Fruit fly (Drosophila melanogaster) whole organism, embryonic: Measurements from ENCODE around the gene CG6785.

ENCODE experiments used
- Asciz ChIP-seq: fragments of 200-800 bp; sonication (Bioruptor generic); optimal IDR thresholded peaks from 2 replicates; lab custom pipeline; 2017; ENCODE audit warnings: missing biosample characterization, mild to moderate bottlenecking, missing genetic modification characterization, missing genetic modification reagents
- Atf6 ChIP-seq: fragments of 200-800 bp; sonication (Bioruptor generic); IDR thresholded peaks from 2 replicates; pipeline ENCODE4 v1.3.6; 2022; ENCODE audit warnings: missing biosample characterization, missing genetic modification characterization
- B-H2 ChIP-seq: fragments of 200-800 bp; sonication (Bioruptor generic); optimal IDR thresholded peaks from 2 replicates; lab custom pipeline; 2018; ENCODE audit warnings: missing biosample characterization, mild to moderate bottlenecking, missing genetic modification characterization
- CG10431 ChIP-seq: fragments of 200-800 bp; sonication (Bioruptor generic); optimal IDR thresholded peaks from 3 replicates; lab custom pipeline; 2018; ENCODE audit warnings: missing biosample characterization, mild to moderate bottlenecking, missing genetic modification characterization
- CG11093 ChIP-seq: fragments of 200-800 bp; sonication (Bioruptor generic); IDR thresholded peaks from 3 replicates; pipeline ENCODE4 v1.3.6; 2022; ENCODE audit warnings: missing biosample characterization, missing genetic modification characterization
- CG11695 ChIP-seq: fragments of 200-800 bp; sonication (Bioruptor generic); IDR thresholded peaks from 3 replicates; pipeline ENCODE4 v1.3.6; 2022; ENCODE audit warnings: missing biosample characterization, missing genetic modification characterization
- CG11723 ChIP-seq: fragments of 200-800 bp; sonication (Bioruptor generic); optimal IDR thresholded peaks from 2 replicates; lab custom pipeline; 2017; ENCODE audit warnings: missing biosample characterization, mild to moderate bottlenecking, missing genetic modification characterization
- CG12071 ChIP-seq: fragments of 200-800 bp; sonication (Bioruptor generic); optimal IDR thresholded peaks from 3 replicates; lab custom pipeline; 2018; ENCODE audit warnings: missing biosample characterization, mild to moderate bottlenecking, missing genetic modification characterization
- CG12104 ChIP-seq: fragments of 200-800 bp; sonication (Bioruptor generic); optimal IDR thresholded peaks from 3 replicates; lab custom pipeline; 2016; ENCODE audit warnings: missing biosample characterization, missing genetic modification characterization
- CG1233 ChIP-seq: fragments of 200-800 bp; sonication (Bioruptor generic); optimal IDR thresholded peaks from 4 replicates; lab custom pipeline; 2018; ENCODE audit warnings: missing biosample characterization, mild to moderate bottlenecking, missing genetic modification characterization
- CG13123 ChIP-seq: fragments of 200-800 bp; sonication (Bioruptor generic); optimal IDR thresholded peaks from 2 replicates; lab custom pipeline; 2016; ENCODE audit warnings: missing biosample characterization, missing genetic modification characterization
- CG13775 ChIP-seq: fragments of 200-800 bp; sonication (Bioruptor generic); optimal IDR thresholded peaks from 3 replicates; lab custom pipeline; 2017; ENCODE audit warnings: missing biosample characterization, mild to moderate bottlenecking, missing genetic modification characterization
- CG2889 ChIP-seq: fragments of 200-800 bp; sonication (Bioruptor generic); IDR thresholded peaks from 3 replicates; pipeline ENCODE4 v1.3.6; 2022; ENCODE audit warnings: missing biosample characterization, missing genetic modification characterization
- CG3163 ChIP-seq: fragments of 200-800 bp; sonication (Bioruptor generic); optimal IDR thresholded peaks from 3 replicates; lab custom pipeline; 2016; ENCODE audit warnings: missing biosample characterization, missing genetic modification characterization
- CG3847 ChIP-seq: fragments of 200-800 bp; sonication (Bioruptor generic); IDR thresholded peaks from 2 replicates; pipeline ENCODE4 v1.3.6; 2022; ENCODE audit warnings: missing biosample characterization, missing genetic modification characterization
- CG4820 ChIP-seq: fragments of 200-800 bp; sonication (Bioruptor generic); optimal IDR thresholded peaks from 3 replicates; lab custom pipeline; 2016; ENCODE audit warnings: missing biosample characterization, missing genetic modification characterization
- CG6272 ChIP-seq: fragments of 200-800 bp; sonication (Bioruptor generic); IDR thresholded peaks from 2 replicates; pipeline ENCODE4 v1.3.6; 2022; ENCODE audit warnings: missing biosample characterization, missing genetic modification characterization
- CG7963 ChIP-seq: fragments of 200-800 bp; sonication (Bioruptor generic); IDR thresholded peaks from 3 replicates; pipeline ENCODE4 v1.3.6; 2022; ENCODE audit warnings: missing biosample characterization, missing genetic modification characterization; ENCODE audit not compliant: partially characterized antibody
- CG8089 ChIP-seq: fragments of 200-800 bp; sonication (Bioruptor generic); optimal IDR thresholded peaks from 3 replicates; lab custom pipeline; 2016; ENCODE audit warnings: missing biosample characterization, missing genetic modification characterization
- CG8359 ChIP-seq: fragments of 200-800 bp; sonication (Bioruptor generic); optimal IDR thresholded peaks from 2 replicates; lab custom pipeline; 2017; ENCODE audit warnings: missing biosample characterization, mild to moderate bottlenecking, missing genetic modification characterization, borderline replicate concordance
- CG8944 ChIP-seq: fragments of 200-800 bp; sonication (Bioruptor generic); optimal IDR thresholded peaks from 3 replicates; lab custom pipeline; 2016; ENCODE audit warnings: missing biosample characterization, missing genetic modification characterization
- CG9215 ChIP-seq: fragments of 200-800 bp; sonication (Bioruptor generic); IDR thresholded peaks from 2 replicates; pipeline ENCODE4 v1.3.6; 2022; ENCODE audit warnings: missing biosample characterization, missing genetic modification characterization
- Doc2 ChIP-seq: fragments of 200-800 bp; sonication (Bioruptor generic); IDR thresholded peaks from 2 replicates; pipeline ENCODE4 v1.3.6; 2022; ENCODE audit warnings: missing biosample characterization, missing genetic modification characterization
- Gsc ChIP-seq: fragments of 200-800 bp; sonication (Bioruptor generic); IDR thresholded peaks from 2 replicates; pipeline ENCODE4 v1.3.6; 2022; ENCODE audit warnings: missing biosample characterization, missing genetic modification characterization
- H15 ChIP-seq: fragments of 200-800 bp; sonication (Bioruptor generic); IDR thresholded peaks from 3 replicates; pipeline ENCODE4 v1.3.6; 2022; ENCODE audit warnings: missing biosample characterization, missing genetic modification characterization
- Hr39 ChIP-seq: fragments of >200 bp; optimal IDR thresholded peaks from 2 replicates; lab custom pipeline; 2017
- Hsf ChIP-seq: fragments of 200-800 bp; sonication (Bioruptor generic); optimal IDR thresholded peaks from 3 replicates; lab custom pipeline; 2016; ENCODE audit warnings: missing biosample characterization, missing genetic modification characterization
- Max ChIP-seq: fragments of 200-800 bp; sonication (Bioruptor generic); optimal IDR thresholded peaks from 2 replicates; lab custom pipeline; 2016; ENCODE audit warnings: missing biosample characterization, mild to moderate bottlenecking, missing genetic modification characterization
- NC2α ChIP-seq: fragments of 200-800 bp; sonication (Bioruptor generic); optimal IDR thresholded peaks from 2 replicates; lab custom pipeline; 2016; ENCODE audit warnings: missing biosample characterization, missing genetic modification characterization
- Nf-YC ChIP-seq: fragments of 200-800 bp; optimal IDR thresholded peaks from 3 replicates; lab custom pipeline; 2019; ENCODE audit warnings: missing biosample characterization, mild to moderate bottlenecking, missing genetic modification characterization, moderate library complexity
- Ptx1 ChIP-seq: fragments of 200-800 bp; sonication (Bioruptor generic); IDR thresholded peaks from 2 replicates; pipeline ENCODE4 v1.3.6; 2022; ENCODE audit warnings: missing biosample characterization, missing genetic modification characterization
- Side ChIP-seq: fragments of 200-800 bp; sonication (Bioruptor generic); optimal IDR thresholded peaks from 2 replicates; lab custom pipeline; 2016; ENCODE audit warnings: missing biosample characterization, missing genetic modification characterization
- Sox100B ChIP-seq: fragments of 200-800 bp; sonication (Bioruptor generic); optimal IDR thresholded peaks from 3 replicates; lab custom pipeline; 2018; ENCODE audit warnings: missing biosample characterization, mild to moderate bottlenecking, missing genetic modification characterization
- Sry-β ChIP-seq: fragments of 200-800 bp; sonication (Bioruptor generic); optimal IDR thresholded peaks from 2 replicates; lab custom pipeline; 2018; ENCODE audit warnings: missing biosample characterization, mild to moderate bottlenecking, missing genetic modification characterization, moderate library complexity
- YL-1 ChIP-seq: fragments of 200-800 bp; sonication (Bioruptor generic); optimal IDR thresholded peaks from 3 replicates; lab custom pipeline; 2017; ENCODE audit warnings: missing biosample characterization, mild to moderate bottlenecking, missing genetic modification characterization
- corto ChIP-seq: fragments of 200-800 bp; sonication (Bioruptor generic); optimal IDR thresholded peaks from 2 replicates; lab custom pipeline; 2016; ENCODE audit warnings: missing biosample characterization, mild to moderate bottlenecking, missing genetic modification characterization, moderate library complexity
- croc ChIP-seq: fragments of 200-800 bp; sonication (Bioruptor generic); conservative IDR thresholded peaks from 3 replicates; pipeline ENCODE4 v1.3.6; 2022; ENCODE audit warnings: missing biosample characterization, missing genetic modification characterization
- dm ChIP-seq: fragments of 200-800 bp; sonication (Bioruptor generic); optimal IDR thresholded peaks from 3 replicates; lab custom pipeline; 2016; ENCODE audit warnings: missing biosample characterization, missing genetic modification characterization
- en ChIP-seq: fragments of 200-800 bp; sonication (Bioruptor generic); optimal IDR thresholded peaks from 2 replicates; lab custom pipeline; 2016; ENCODE audit warnings: missing biosample characterization, missing genetic modification characterization
- esg ChIP-seq: fragments of 200-800 bp; sonication (Bioruptor generic); conservative IDR thresholded peaks from 2 replicates; pipeline ENCODE4 v1.3.6; 2022; ENCODE audit warnings: missing biosample characterization, missing genetic modification characterization
- eyg ChIP-seq: fragments of 200-800 bp; sonication (Bioruptor generic); optimal IDR thresholded peaks from 3 replicates; lab custom pipeline; 2016; ENCODE audit warnings: missing biosample characterization, missing genetic modification characterization
- ftz-f1 ChIP-seq: fragments of 200-800 bp; sonication (Bioruptor generic); optimal IDR thresholded peaks from 2 replicates; lab custom pipeline; 2016; ENCODE audit warnings: missing biosample characterization, missing genetic modification characterization
- ham ChIP-seq: fragments of 200-800 bp; sonication (Bioruptor generic); IDR thresholded peaks from 2 replicates; pipeline ENCODE4 v1.3.6; 2022; ENCODE audit warnings: missing biosample characterization, missing genetic modification characterization
- kah ChIP-seq: fragments of 200-800 bp; sonication (Bioruptor generic); optimal IDR thresholded peaks from 2 replicates; lab custom pipeline; 2018; ENCODE audit warnings: missing biosample characterization, mild to moderate bottlenecking, missing genetic modification characterization
- maf-S ChIP-seq: fragments of 200-800 bp; sonication (Bioruptor generic); optimal IDR thresholded peaks from 2 replicates; lab custom pipeline; 2016; ENCODE audit warnings: missing biosample characterization, missing genetic modification characterization
- nerfin-1 ChIP-seq: fragments of 200-800 bp; sonication (Bioruptor generic); optimal IDR thresholded peaks from 3 replicates; lab custom pipeline; 2019; ENCODE audit warnings: missing biosample characterization, mild to moderate bottlenecking, missing genetic modification characterization, moderate library complexity
- otp ChIP-seq: fragments of 200-800 bp; sonication (Bioruptor generic); IDR thresholded peaks from 3 replicates; pipeline ENCODE4, ENCODE4 v1.3.6; 2022; ENCODE audit warnings: missing biosample characterization, missing genetic modification characterization
- scrt ChIP-seq: fragments of 200-800 bp; sonication (Bioruptor generic); optimal IDR thresholded peaks from 2 replicates; lab custom pipeline; 2018; ENCODE audit warnings: missing biosample characterization, mild to moderate bottlenecking, missing genetic modification characterization, moderate library complexity
- tup ChIP-seq: fragments of 200-800 bp; sonication (Bioruptor generic); optimal IDR thresholded peaks from 2 replicates; lab custom pipeline; 2016; ENCODE audit warnings: missing biosample characterization, mild to moderate bottlenecking, missing genetic modification characterization, moderate library complexity
- zfh1 ChIP-seq: fragments of 200-800 bp; sonication (Bioruptor generic); IDR thresholded peaks from 3 replicates; pipeline ENCODE4 v1.3.6; 2022; ENCODE audit warnings: missing biosample characterization, missing genetic modification characterization

Gene CG6785

dm6 chr2L:12045941-12046855 lies 1.2 kb upstream of the CG6785 start, which contains the start of gene CG6770 (continued):
- peak; percentile 84 for TF ChIP-seq Sox100B
- peak; percentile 66; the same call in 1 of the 3 replicates for TF ChIP-seq H15
- TF ChIP-seq CG8944 (GFP tag; lab: Kevin White, UChicago) = no peak
- TF ChIP-seq Asciz (GFP tag; lab: Kevin White, UChicago) = peak; percentile 65
- peak; percentile 65 for TF ChIP-seq CG9215
- TF ChIP-seq Hr39 (lab: Kevin White, UChicago) = no peak
- peak; percentile 73 for TF ChIP-seq esg
- peak; percentile 13 for TF ChIP-seq maf-S (GFP tag; lab: Kevin White, UChicago)
- TF ChIP-seq nerfin-1 (tag; lab: Kevin White, UChicago) = peak; percentile 36
- no peak; the same call in 1 of the 2 replicates for TF ChIP-seq CG6272 (GFP tag; lab: Robert Waterston, UW)
- TF ChIP-seq YL-1 = peak; percentile 69
- TF ChIP-seq CG11723 (GFP tag; lab: Kevin White, UChicago) = peak; percentile 58
- peak; percentile 52 for TF ChIP-seq tup (GFP tag; lab: Kevin White, UChicago)
- peak; percentile 35; the same call in 1 of the 3 replicates for TF ChIP-seq CG7963 (GFP tag; lab: Robert Waterston, UW)
- peak; percentile 85 for TF ChIP-seq CG3847 (GFP tag; lab: Robert Waterston, UW)
- TF ChIP-seq ham (GFP tag; lab: Robert Waterston, UW) = no peak
- TF ChIP-seq Atf6 (GFP tag; lab: Robert Waterston, UW) = peak; percentile 90
- peak; percentile 61 for TF ChIP-seq Max
- peak; percentile 11 for TF ChIP-seq kah (GFP tag; lab: Kevin White, UChicago)
- peak; percentile 73; the same call in 2 of the 3 replicates for TF ChIP-seq CG11093 (GFP tag; lab: Robert Waterston, UW)
- peak; percentile 16 for TF ChIP-seq CG3163
- TF ChIP-seq en (GFP tag; lab: Kevin White, UChicago) = no peak
- TF ChIP-seq ftz-f1 = peak; percentile 12
- TF ChIP-seq Gsc = no peak
- peak; percentile 47 for TF ChIP-seq CG10431 (GFP tag; lab: Kevin White, UChicago)
- TF ChIP-seq Hsf = peak; percentile 73
- peak; percentile 52; the same call in 1 of the 3 replicates for TF ChIP-seq otp (GFP tag; lab: Robert Waterston, UW)
- peak; percentile 38 for TF ChIP-seq Side (GFP tag; lab: Kevin White, UChicago)
- TF ChIP-seq B-H2 (GFP tag; lab: Kevin White, UChicago) = peak; percentile 91
- TF ChIP-seq Ptx1 (GFP tag; lab: Robert Waterston, UW) = peak; percentile 84
- peak; percentile 43 for TF ChIP-seq CG1233 (GFP tag; lab: Kevin White, UChicago)
- TF ChIP-seq eyg (GFP tag; lab: Kevin White, UChicago) = no peak
- TF ChIP-seq CG11695 (GFP tag; lab: Robert Waterston, UW) = peak; percentile 92
- TF ChIP-seq Doc2 = no peak
- TF ChIP-seq CG8359 = peak; percentile 29
- peak; percentile 59 for TF ChIP-seq CG13775
- TF ChIP-seq Sry-β (GFP tag; lab: Kevin White, UChicago) = peak; percentile 76
- TF ChIP-seq CG4820 (GFP tag; lab: Kevin White, UChicago) = peak; percentile 27
- 0 out of 3 replicates have a peak, but pooled peaks have one; percentile 23 for TF ChIP-seq croc
- no peak for TF ChIP-seq dm (GFP tag; lab: Kevin White, UChicago)
- peak; percentile 87 for TF ChIP-seq scrt (GFP tag; lab: Kevin White, UChicago)
- peak; percentile 85 for TF ChIP-seq CG12104 (GFP tag; lab: Kevin White, UChicago)
- peak; percentile 70 for TF ChIP-seq CG2889
- TF ChIP-seq CG13123 (GFP tag; lab: Kevin White, UChicago) = no peak
- TF ChIP-seq zfh1 (GFP tag; lab: Robert Waterston, UW) = peak; percentile 85
- TF ChIP-seq NC2α (GFP tag; lab: Kevin White, UChicago) = no peak
- no peak for TF ChIP-seq CG8089 (GFP tag; lab: Kevin White, UChicago)
- TF ChIP-seq CG12071 = peak; percentile 37
- peak; percentile 50 for TF ChIP-seq corto (GFP tag; lab: Kevin White, UChicago)
- TF ChIP-seq Nf-YC (tag; lab: Kevin White, UChicago) = peak; percentile 72
